Worm (Caenorhabditis elegans) whole organism, L2 larva: ENCODE data around the gene F49E2.5.

Experiments
- C34F6.9 ChIP-seq: fragments of 150-350 bp; optimal IDR thresholded peaks from 2 replicates; lab custom pipeline; 2014; ENCODE audit warnings: missing biosample characterization, missing genetic modification characterization
- F13H6.1 ChIP-seq: sonication (generic microtip); optimal IDR thresholded peaks from 2 replicates; lab custom pipeline; 2016; ENCODE audit warnings: missing genetic modification characterization, missing compliant biosample characterization
- R02D3.7 ChIP-seq: fragments of 150-350 bp; optimal IDR thresholded peaks from 2 replicates; lab custom pipeline; 2014; ENCODE audit warnings: missing biosample characterization, missing genetic modification characterization
- ZK546.5 ChIP-seq: sonication (generic microtip); optimal IDR thresholded peaks from 2 replicates; lab custom pipeline; 2017; ENCODE audit warnings: missing biosample characterization, missing genetic modification characterization
- alr-1 ChIP-seq: fragments of 150-350 bp; optimal IDR thresholded peaks from 2 replicates; lab custom pipeline; 2014; ENCODE audit warnings: missing biosample characterization, missing genetic modification characterization
- aly-2 ChIP-seq: fragments of 150-350 bp; optimal IDR thresholded peaks from 2 replicates; lab custom pipeline; 2014; ENCODE audit warnings: missing biosample characterization, missing genetic modification characterization
- ama-1 ChIP-seq: fragments of 150-350 bp; optimal IDR thresholded peaks from 2 replicates; lab custom pipeline; 2018; ENCODE audit warnings: inconsistent platforms
- blmp-1 ChIP-seq: sonication (generic microtip); optimal IDR thresholded peaks from 2 replicates; lab custom pipeline; 2017; ENCODE audit warnings: missing genetic modification characterization, mild to moderate bottlenecking, missing compliant biosample characterization, antibody characterized with exemption, moderate library complexity; ENCODE audit not compliant: insufficient read depth
- ceh-16 ChIP-seq: fragments of 150-350 bp; optimal IDR thresholded peaks from 2 replicates; lab custom pipeline; 2014; ENCODE audit warnings: missing biosample characterization, missing genetic modification characterization
- ceh-82 ChIP-seq: fragments of 150-350 bp; optimal IDR thresholded peaks from 2 replicates; lab custom pipeline; 2014; ENCODE audit warnings: missing biosample characterization, missing genetic modification characterization
- crh-2 ChIP-seq: sonication (generic microtip); optimal IDR thresholded peaks from 2 replicates; lab custom pipeline; 2017; ENCODE audit warnings: missing biosample characterization, missing genetic modification characterization
- dmd-4 ChIP-seq: sonication (generic microtip); optimal IDR thresholded peaks from 2 replicates; lab custom pipeline; 2017; ENCODE audit warnings: missing biosample characterization, missing genetic modification characterization
- elt-3 ChIP-seq: sonication (generic microtip); optimal IDR thresholded peaks from 2 replicates; lab custom pipeline; 2017; ENCODE audit warnings: missing biosample characterization, missing genetic modification characterization
- fos-1 ChIP-seq: fragments of 150-350 bp; optimal IDR thresholded peaks from 2 replicates; lab custom pipeline; 2014; ENCODE audit warnings: missing biosample characterization, missing genetic modification characterization
- gmeb-1 ChIP-seq: fragments of 150-350 bp; optimal IDR thresholded peaks from 2 replicates; lab custom pipeline; 2014; ENCODE audit warnings: missing biosample characterization, missing genetic modification characterization
- lin-11 ChIP-seq: fragments of 150-350 bp; sonication (generic microtip); optimal IDR thresholded peaks from 2 replicates; lab custom pipeline; 2014; ENCODE audit warnings: missing biosample characterization, missing genetic modification characterization, inconsistent platforms, mixed read lengths
- lin-39 ChIP-seq: fragments of 150-350 bp; optimal IDR thresholded peaks from 2 replicates; lab custom pipeline; 2014; ENCODE audit warnings: missing biosample characterization, missing genetic modification reagents, missing genetic modification characterization
- lsy-2 ChIP-seq, 2 experiments: fragments of 150-350 bp in 1 of 2; sonication (generic microtip) in 1 of 2; optimal IDR thresholded peaks; 2 replicates each; lab custom pipeline; 2014 to 2017; ENCODE audit warnings: missing biosample characterization in 2 of 2, missing genetic modification characterization in 2 of 2
- mab-5 ChIP-seq: fragments of 150-350 bp; optimal IDR thresholded peaks from 2 replicates; lab custom pipeline; 2014; ENCODE audit warnings: missing biosample characterization, missing genetic modification characterization
- mbf-1 ChIP-seq: sonication (generic microtip); optimal IDR thresholded peaks from 2 replicates; lab custom pipeline; 2017; ENCODE audit warnings: missing biosample characterization, missing genetic modification characterization
- mdl-1 ChIP-seq, 2 experiments: fragments of 150-350 bp in 1 of 2; sonication (generic microtip) in 1 of 2; optimal IDR thresholded peaks; 2 replicates each; lab custom pipeline; 2017; ENCODE audit warnings: missing biosample characterization in 2 of 2, missing genetic modification characterization in 2 of 2
- nhr-10 ChIP-seq: sonication (generic microtip); optimal IDR thresholded peaks from 2 replicates; lab custom pipeline; 2017; ENCODE audit warnings: missing biosample characterization, missing genetic modification characterization
- nhr-12 ChIP-seq: fragments of 150-350 bp; optimal IDR thresholded peaks from 2 replicates; lab custom pipeline; 2014; ENCODE audit warnings: missing biosample characterization, missing genetic modification characterization
- nhr-129 ChIP-seq: fragments of 150-350 bp; optimal IDR thresholded peaks from 2 replicates; lab custom pipeline; 2014; ENCODE audit warnings: missing biosample characterization, missing genetic modification characterization
- nhr-21 ChIP-seq: fragments of 150-350 bp; optimal IDR thresholded peaks from 2 replicates; lab custom pipeline; 2014; ENCODE audit warnings: missing biosample characterization, missing genetic modification characterization
- nhr-23 ChIP-seq: fragments of 150-350 bp; optimal IDR thresholded peaks from 2 replicates; lab custom pipeline; 2014; ENCODE audit warnings: missing biosample characterization, missing genetic modification reagents, missing genetic modification characterization
- nhr-237 ChIP-seq: fragments of 150-350 bp; optimal IDR thresholded peaks from 2 replicates; lab custom pipeline; 2014; ENCODE audit warnings: missing biosample characterization, missing genetic modification characterization
- nhr-25 ChIP-seq: fragments of 150-350 bp; sonication (generic microtip); optimal IDR thresholded peaks from 3 replicates; lab custom pipeline; 2014; ENCODE audit warnings: missing biosample characterization, missing genetic modification characterization
- nhr-6 ChIP-seq: fragments of 150-350 bp; optimal IDR thresholded peaks from 2 replicates; lab custom pipeline; 2014; ENCODE audit warnings: missing biosample characterization, missing genetic modification characterization
- nhr-77 ChIP-seq: fragments of 150-350 bp; optimal IDR thresholded peaks from 2 replicates; lab custom pipeline; 2014; ENCODE audit warnings: missing biosample characterization, missing genetic modification characterization
- peb-1 ChIP-seq: fragments of 150-350 bp; optimal IDR thresholded peaks from 2 replicates; lab custom pipeline; 2014; ENCODE audit warnings: missing biosample characterization, missing genetic modification characterization
- sma-3 ChIP-seq: sonication (generic microtip); optimal IDR thresholded peaks from 2 replicates; lab custom pipeline; 2016; ENCODE audit warnings: missing genetic modification reagents, missing genetic modification characterization, missing compliant biosample characterization
- sma-9 ChIP-seq, 2 experiments: fragments of 150-350 bp in 1 of 2; sonication (generic microtip) in 1 of 2; optimal IDR thresholded peaks; 2 replicates each; lab custom pipeline; 2014 to 2016; ENCODE audit warnings: missing genetic modification characterization in 2 of 2, mild to moderate bottlenecking in 1 of 2, missing biosample characterization in 1 of 2, missing compliant biosample characterization in 1 of 2, missing genetic modification reagents in 1 of 2, moderate library complexity in 1 of 2
- snpc-4 ChIP-seq: fragments of 150-350 bp; optimal IDR thresholded peaks from 2 replicates; lab custom pipeline; 2014; ENCODE audit warnings: missing biosample characterization, missing genetic modification characterization
- unc-39 ChIP-seq: fragments of 150-350 bp; optimal IDR thresholded peaks from 2 replicates; lab custom pipeline; 2014; ENCODE audit warnings: missing biosample characterization, missing genetic modification characterization
- unc-62 ChIP-seq: fragments of 150-350 bp; optimal IDR thresholded peaks from 2 replicates; lab custom pipeline; 2014; ENCODE audit warnings: missing biosample characterization, missing genetic modification reagents, missing genetic modification characterization
- ztf-1 ChIP-seq: fragments of 200-800 bp; sonication (Bioruptor generic); conservative IDR thresholded peaks from 2 replicates; pipeline ENCODE4 v1.3.6; 2022; ENCODE audit warnings: missing genetic modification characterization, missing compliant biosample characterization
- ztf-11 ChIP-seq: sonication (generic microtip); optimal IDR thresholded peaks from 2 replicates; lab custom pipeline; 2017; ENCODE audit warnings: missing biosample characterization, missing genetic modification characterization
- ztf-4 ChIP-seq: fragments of 150-350 bp; optimal IDR thresholded peaks from 2 replicates; lab custom pipeline; 2014; ENCODE audit warnings: missing biosample characterization, missing genetic modification characterization

F49E2.5 gene

ce11 chrX:9540464-9540863 is 3.0 kb upstream of the F49E2.5 start:
- TF ChIP-seq elt-3 (tag; lab: Kevin White, UChicago) (no peak), nhr-25 (no peak), ceh-82 (tag; lab: Kevin White, UChicago) (no peak), nhr-23 (tag; lab: Kevin White, UChicago) (no peak), dmd-4 (tag; lab: Kevin White, UChicago) (no peak), lsy-2 (tag; optimal IDR thresholded peaks at IDR 0.05; lab: Kevin White, UChicago) (no peak), F13H6.1 (tag; lab: Kevin White, UChicago) (peak; percentile 61), gmeb-1 (tag; lab: Kevin White, UChicago) (peak; percentile 18), sma-3 (GFP tag; lab: Kevin White, UChicago) (peak; percentile 49), mbf-1 (tag; lab: Kevin White, UChicago) (no peak), sma-9 (GFP tag; optimal IDR thresholded peaks at IDR 0.05; lab: Kevin White, UChicago) (peak; percentile 90), sma-9 (tag; optimal IDR thresholded peaks at IDR 0.05; lab: Kevin White, UChicago) (no peak), ama-1 (lab: Kevin White, UChicago) (no peak), aly-2 (tag; lab: Kevin White, UChicago) (no peak), ztf-1 (no peak), mdl-1 (tag; optimal IDR thresholded peaks at IDR 0.05; lab: Kevin White, UChicago) (peak in 1 of 2 experiments; percentile 44), peb-1 (tag; lab: Kevin White, UChicago) (no peak), R02D3.7 (tag; lab: Kevin White, UChicago) (no peak), ztf-4 (tag; lab: Kevin White, UChicago) (no peak), ZK546.5 (tag; lab: Kevin White, UChicago) (no peak), crh-2 (peak; percentile 79), ceh-16 (tag; lab: Kevin White, UChicago) (no peak), snpc-4 (no peak), unc-39 (no peak), unc-62 (GFP tag; lab: Kevin White, UChicago) (no peak), nhr-21 (no peak), mab-5 (tag; lab: Kevin White, UChicago) (no peak), nhr-6 (tag; lab: Kevin White, UChicago) (no peak), ztf-11 (tag; lab: Kevin White, UChicago) (no peak), fos-1 (tag; lab: Kevin White, UChicago) (peak; percentile 94), C34F6.9 (tag; lab: Kevin White, UChicago) (no peak), lin-39 (tag; lab: Kevin White, UChicago) (no peak), lin-11 (no peak), nhr-77 (tag; lab: Kevin White, UChicago) (no peak), nhr-129 (tag; lab: Kevin White, UChicago) (peak; percentile 51), nhr-10 (tag; lab: Kevin White, UChicago) (no peak), alr-1 (tag; lab: Kevin White, UChicago) (no peak)

- TF ChIP-seq lsy-2 (tag; optimal IDR thresholded peaks at IDR 0.05; lab: Kevin White, UChicago), result peak in 1 of 2 experiments; percentile 23
- TF ChIP-seq F13H6.1 (tag; lab: Kevin White, UChicago), result peak; percentile 60
- no peak for TF ChIP-seq nhr-77 (tag; lab: Kevin White, UChicago)
- peak; percentile 61 for TF ChIP-seq blmp-1 (tag; lab: Kevin White, UChicago)
- TF ChIP-seq nhr-129 (tag; lab: Kevin White, UChicago), result peak; percentile 74
- peak; percentile 58 for TF ChIP-seq crh-2
- TF ChIP-seq sma-9 (GFP tag; optimal IDR thresholded peaks at IDR 0.05; lab: Kevin White, UChicago), result peak; percentile 25
- TF ChIP-seq sma-9 (tag; optimal IDR thresholded peaks at IDR 0.05; lab: Kevin White, UChicago), result no peak
- TF ChIP-seq lin-11, result no peak
- TF ChIP-seq nhr-12 (tag; lab: Kevin White, UChicago), result no peak
- peak; percentile 60 for TF ChIP-seq C34F6.9 (tag; lab: Kevin White, UChicago)
Measured at ce11 chrX:9544405-9544804, 953 bp downstream of the F49E2.5 start.

- TF ChIP-seq nhr-25 (no peak), sma-3 (GFP tag; lab: Kevin White, UChicago) (no peak), nhr-129 (tag; lab: Kevin White, UChicago) (peak; percentile 62), ztf-4 (tag; lab: Kevin White, UChicago) (no peak), nhr-237 (tag; lab: Kevin White, UChicago) (no peak)
- TF ChIP-seq, all 48 proteins: peak for 1
Measured at ce11 chrX:9546640-9547039, 3.2 kb downstream of the F49E2.5 start.
